Worm (Caenorhabditis elegans) whole organism, L1 larva: ENCODE measurements around the gene F35F10.5.

Source experiments
- alr-1 ChIP-seq: fragments of 200-800 bp; sonication (Bioruptor generic); optimal IDR thresholded peaks from 2 replicates; lab custom pipeline; 2018; ENCODE audit warnings: borderline replicate concordance, mild to moderate bottlenecking, missing genetic modification characterization, missing compliant biosample characterization
- dpl-1 ChIP-seq, 3 experiments: fragments of 150-350 bp in 2 of 3; sonication (generic microtip) in 1 of 3; optimal IDR thresholded peaks; 2 replicates each; lab custom pipeline; 2014 to 2017; ENCODE audit warnings: missing biosample characterization in 3 of 3, missing genetic modification characterization in 3 of 3, missing genetic modification reagents in 3 of 3
- dsc-1 ChIP-seq: sonication (generic microtip); optimal IDR thresholded peaks from 2 replicates; lab custom pipeline; 2016; ENCODE audit warnings: mild to moderate bottlenecking, missing genetic modification characterization, missing compliant biosample characterization
- efl-3 ChIP-seq: fragments of 200-800 bp; sonication (Bioruptor generic); optimal IDR thresholded peaks from 2 replicates; lab custom pipeline; 2018; ENCODE audit warnings: mild to moderate bottlenecking, missing genetic modification characterization, missing compliant biosample characterization
- fos-1 ChIP-seq: fragments of 150-350 bp; optimal IDR thresholded peaks from 2 replicates; lab custom pipeline; 2014; ENCODE audit warnings: missing biosample characterization, missing genetic modification characterization
- jun-1 ChIP-seq: fragments of 150-350 bp; optimal IDR thresholded peaks from 2 replicates; lab custom pipeline; 2014; ENCODE audit warnings: missing biosample characterization, missing genetic modification reagents, missing genetic modification characterization
- mdl-1 ChIP-seq, 2 experiments: fragments of 150-350 bp; optimal IDR thresholded peaks; 2 replicates each; lab custom pipeline; 2014 to 2017; ENCODE audit warnings: missing biosample characterization in 2 of 2, missing genetic modification characterization in 2 of 2, inconsistent platforms in 1 of 2
- snpc-4 ChIP-seq: fragments of 150-350 bp; optimal IDR thresholded peaks from 2 replicates; lab custom pipeline; 2014; ENCODE audit warnings: missing biosample characterization, missing genetic modification characterization
- unc-30 ChIP-seq: sonication (generic microtip); optimal IDR thresholded peaks from 2 replicates; lab custom pipeline; 2017; ENCODE audit warnings: missing biosample characterization, missing genetic modification characterization
- unc-62 ChIP-seq: fragments of 150-350 bp; optimal IDR thresholded peaks from 2 replicates; lab custom pipeline; 2014; ENCODE audit warnings: missing biosample characterization, missing genetic modification reagents, missing genetic modification characterization
- ztf-11 ChIP-seq, 2 experiments: sonication (generic microtip); optimal IDR thresholded peaks; 2 replicates each; lab custom pipeline; 2016 to 2017; ENCODE audit warnings: missing genetic modification characterization in 2 of 2, missing biosample characterization in 1 of 2, missing compliant biosample characterization in 1 of 2

DNA sequence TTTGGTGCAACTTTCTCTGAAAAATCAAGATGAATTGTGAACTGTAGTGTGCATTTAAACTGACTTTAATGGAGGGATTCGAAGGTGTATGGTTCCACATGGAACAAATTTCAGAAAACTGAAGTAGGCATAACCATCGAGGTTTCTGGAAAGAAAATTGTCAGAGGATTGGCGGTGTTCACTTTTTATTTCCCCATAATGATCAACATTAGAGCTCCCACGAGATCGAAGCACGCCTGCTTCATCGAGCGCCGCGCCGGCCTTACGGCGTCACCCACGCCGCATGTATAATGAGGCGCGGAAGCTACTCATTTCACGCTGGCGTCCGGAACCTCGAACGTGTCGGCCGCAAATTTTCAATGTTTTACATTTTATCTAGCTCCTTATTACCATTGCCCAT lies 3.4 kb downstream of the F35F10.5 start:
- TF ChIP-seq efl-3, result no peak
- TF ChIP-seq mdl-1 (tag; optimal IDR thresholded peaks at IDR 0.05; lab: Kevin White, UChicago), result no peak
- no peak for TF ChIP-seq dpl-1 (GFP tag; optimal IDR thresholded peaks at IDR 0.05; lab: Kevin White, UChicago)
- no peak for TF ChIP-seq fos-1
- TF ChIP-seq snpc-4 (tag; lab: Kevin White, UChicago), result no peak
- no peak for TF ChIP-seq dsc-1 (tag; lab: Kevin White, UChicago)
- no peak for TF ChIP-seq alr-1 (tag; lab: Kevin White, UChicago)
- no peak for TF ChIP-seq jun-1 (tag; lab: Kevin White, UChicago)
- no peak for TF ChIP-seq unc-62 (GFP tag; lab: Kevin White, UChicago)
- TF ChIP-seq ztf-11 (tag; optimal IDR thresholded peaks at IDR 0.05; lab: Kevin White, UChicago), result no peak
- TF ChIP-seq unc-30 (tag; lab: Kevin White, UChicago), result no peak
